Fruit fly (Drosophila melanogaster) Kc167 (cell line): ENCODE measurements around the gene CheB38c.

Source experiments
- Myc ChIP-seq: fragments of >200 bp; optimal IDR thresholded peaks from 2 replicates; lab custom pipeline; 2017; ENCODE audit warnings: missing external identifiers
- Sin3A ChIP-seq: fragments of >200 bp; optimal IDR thresholded peaks from 2 replicates; lab custom pipeline; 2018; ENCODE audit warnings: missing external identifiers
- h ChIP-seq: fragments of >200 bp; optimal IDR thresholded peaks from 3 replicates; lab custom pipeline; 2018; ENCODE audit warnings: missing external identifiers
- insv ChIP-seq: fragments of >200 bp; optimal IDR thresholded peaks from 3 replicates; lab custom pipeline; 2018; ENCODE audit warnings: missing external identifiers
- psq ChIP-seq: fragments of >200 bp; optimal IDR thresholded peaks from 2 replicates; lab custom pipeline; 2017; ENCODE audit warnings: missing external identifiers
- ttk ChIP-seq: sonication (Bioruptor generic); optimal IDR thresholded peaks from 2 replicates; lab custom pipeline; 2017; ENCODE audit warnings: missing external identifiers

dm6 chr2L:20825265-20825664 lies 4.6 kb upstream of the CheB38c start:
- no peak for TF ChIP-seq ttk
- no peak for TF ChIP-seq insv (lab: Kevin White, UChicago)
- no peak for TF ChIP-seq Sin3A (lab: Kevin White, UChicago)
- no peak for TF ChIP-seq psq (lab: Kevin White, UChicago)
- TF ChIP-seq Myc (lab: Kevin White, UChicago), result no peak
- TF ChIP-seq h (lab: Kevin White, UChicago), result no peak
